Worm (Caenorhabditis elegans): ENCODE data around the gene srw-14.
A peak's percentile ranks its signal among the peaks of the same experiment; 100 is the strongest.

srw-14 gene

ce11 chrV:15184097-15185040, 41.4 kb upstream of the srw-14 start, which contains the start of gene Y75B12B.1 (continued):
- TF ChIP-seq hsf-1 (GFP tag; IDR thresholded peaks at IDR 0.05) (peak; percentile 84), B0035.1 (tag; optimal IDR thresholded peaks at IDR 0.05) (no peak), lin-35 (GFP tag; optimal IDR thresholded peaks at IDR 0.05) (peak in 2 of 3 experiments; percentile 37 to 39), efl-1 (GFP tag; optimal IDR thresholded peaks at IDR 0.05) (peak; percentile 91), lag-1 (GFP tag; IDR thresholded peaks at IDR 0.05) (no peak), ZK185.1 (tag; optimal IDR thresholded peaks at IDR 0.05; ENCODE audit: poor library complexity, severe bottlenecking) (no peak), chd-7 (tag; optimal IDR thresholded peaks at IDR 0.05) (no peak), madf-10 (tag; optimal IDR thresholded peaks at IDR 0.05) (no peak), attf-5 (GFP tag; optimal IDR thresholded peaks at IDR 0.05) (no peak), nhr-120 (GFP tag; IDR thresholded peaks at IDR 0.05) (no peak), bed-2 (GFP tag; IDR thresholded peaks at IDR 0.05) (no peak), lin-40 (tag; optimal IDR thresholded peaks at IDR 0.05) (no peak), rec-8 (tag; optimal IDR thresholded peaks at IDR 0.05) (peak in 1 of 2 experiments; percentile 29), ccch-3 (GFP tag; optimal IDR thresholded peaks at IDR 0.05) (no peak), ztf-6 (GFP tag; IDR thresholded peaks at IDR 0.05) (no peak), nfyb-1 (GFP tag; IDR thresholded peaks at IDR 0.05) (no peak), dpff-1 (tag; optimal IDR thresholded peaks at IDR 0.05) (no peak), xnd-1 (tag; optimal IDR thresholded peaks at IDR 0.05) (peak; percentile 95), unc-130 (GFP tag; optimal IDR thresholded peaks at IDR 0.05) (peak; percentile 2), F57C9.4 (tag; optimal IDR thresholded peaks at IDR 0.05) (no peak), aptf-3 (GFP tag; IDR thresholded peaks at IDR 0.05) (no peak), T26A5.8 (tag; optimal IDR thresholded peaks at IDR 0.05) (no peak), ztf-26 (tag; optimal IDR thresholded peaks at IDR 0.05) (no peak), ceh-27 (GFP tag; optimal IDR thresholded peaks at IDR 0.05) (no peak), hlh-26 (GFP tag; conservative IDR thresholded peaks at IDR 0.05) (no peak), F39B2.1 (GFP tag; IDR thresholded peaks at IDR 0.05) (no peak), lin-54 (GFP tag; optimal IDR thresholded peaks at IDR 0.05) (peak; percentile 67), somi-1 (GFP tag; optimal IDR thresholded peaks at IDR 0.05) (no peak), athp-1 (tag; optimal IDR thresholded peaks at IDR 0.05) (peak; percentile 94), F22D6.2 (tag; optimal IDR thresholded peaks at IDR 0.05) (no peak), F49E8.2 (tag; optimal IDR thresholded peaks at IDR 0.05; ENCODE audit: insufficient read depth) (peak; percentile 71), D2030.7 (GFP tag; IDR thresholded peaks at IDR 0.05) (peak; percentile 89), attf-3 (GFP tag; conservative IDR thresholded peaks at IDR 0.05) (no peak), mxl-1 (tag; optimal IDR thresholded peaks at IDR 0.05) (no peak), ceh-91 (GFP tag; IDR thresholded peaks at IDR 0.05) (peak; percentile 74), him-1 (tag; optimal IDR thresholded peaks at IDR 0.05) (peak; percentile 85), K11D2.4 (GFP tag; IDR thresholded peaks at IDR 0.05) (no peak), B0336.3 (GFP tag; IDR thresholded peaks at IDR 0.05) (peak; percentile 84), ztf-18 (tag; optimal IDR thresholded peaks at IDR 0.05) (no peak), ztf-22 (GFP tag; optimal IDR thresholded peaks at IDR 0.05) (no peak), ekl-4 (GFP tag; IDR thresholded peaks at IDR 0.05) (0 out of 2 replicates have a peak, but pooled peaks have one; percentile 52), B0019.2 (GFP tag; conservative IDR thresholded peaks at IDR 0.05) (no peak; the same call in 1 of the 2 replicates), T07F8.4 (tag; optimal IDR thresholded peaks at IDR 0.05) (no peak), sea-2 (GFP tag; IDR thresholded peaks at IDR 0.05) (no peak), lin-26 (GFP tag; IDR thresholded peaks at IDR 0.05) (no peak), nfya-1 (tag; optimal IDR thresholded peaks at IDR 0.05; ENCODE audit: borderline replicate concordance, insufficient read depth) (no peak), mel-28 (tag; optimal IDR thresholded peaks at IDR 0.05; ENCODE audit: borderline replicate concordance) (no peak)
